Worm (Caenorhabditis elegans): ENCODE data around the gene lgc-12.

The lgc-12 gene

DNA sequence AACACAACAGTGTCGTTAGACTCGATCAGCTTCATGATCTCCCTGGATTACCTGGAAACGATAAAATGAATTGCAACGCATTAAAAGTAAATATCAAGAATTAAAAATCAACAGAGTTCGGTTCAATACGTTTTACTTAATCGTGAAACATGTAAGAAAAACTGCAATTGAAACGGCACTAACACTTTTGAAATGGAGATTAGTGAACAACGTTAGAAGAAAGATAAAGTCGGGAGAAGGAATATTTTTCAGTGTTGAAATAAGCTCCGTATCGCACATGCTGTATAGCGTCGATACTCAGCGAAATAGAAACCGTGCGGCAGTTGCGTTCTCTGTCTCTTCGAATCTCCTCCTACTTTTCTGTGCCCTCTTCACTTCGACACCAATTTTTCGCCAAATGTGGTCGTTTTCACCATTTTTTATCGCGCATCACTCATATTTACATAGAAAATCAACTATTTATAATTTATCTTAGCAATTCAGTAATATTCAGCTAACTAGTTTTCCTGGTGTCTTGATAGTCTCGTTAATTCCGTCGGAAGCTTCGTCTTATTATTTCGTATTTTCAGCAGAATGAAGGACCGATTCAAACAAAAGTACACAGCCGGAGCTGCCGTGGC lies 10.9 kb downstream of the lgc-12 start, which contains the start of the genes rpl-9 and lpd-7:
Gene rpl-9, minus strand, starts transcription at position 51 of the 620 bp plus-strand sequence.
Gene lpd-7, plus strand, starts transcription at position 570 of the 620 bp plus-strand sequence.
- peak; percentile 58 for TF ChIP-seq dve-1 (tag; optimal IDR thresholded peaks at IDR 0.05; ENCODE audit: insufficient read depth)
- TF ChIP-seq egl-43 (GFP tag; IDR thresholded peaks at IDR 0.05): no peak
- no peak for TF ChIP-seq ceh-32 (tag; optimal IDR thresholded peaks at IDR 0.05; ENCODE audit: poor library complexity)
- TF ChIP-seq attf-4 (tag; optimal IDR thresholded peaks at IDR 0.05): no peak
- no peak for TF ChIP-seq F26F4.8 (GFP tag; conservative IDR thresholded peaks at IDR 0.05)
- peak; percentile 58 for TF ChIP-seq hmg-1.1 (GFP tag; IDR thresholded peaks at IDR 0.05)
- TF ChIP-seq nhr-6 (tag; optimal IDR thresholded peaks at IDR 0.05): peak; percentile 95
- peak; percentile 77 for TF ChIP-seq aha-1 (tag)
- TF ChIP-seq nhr-76 (tag; optimal IDR thresholded peaks at IDR 0.05): no peak
- TF ChIP-seq mdt-29 (GFP tag; IDR thresholded peaks at IDR 0.05): no peak
- no peak for TF ChIP-seq dmd-8 (GFP tag; IDR thresholded peaks at IDR 0.05)
- no peak for TF ChIP-seq cey-2 (tag; optimal IDR thresholded peaks at IDR 0.05; ENCODE audit: borderline replicate concordance, insufficient read depth)
- peak; percentile 75 for TF ChIP-seq hlh-30 (tag; optimal IDR thresholded peaks at IDR 0.05; ENCODE audit: insufficient read depth)
- TF ChIP-seq lsy-2 (tag; optimal IDR thresholded peaks at IDR 0.05): peak; percentile 2 to 91
- no peak for TF ChIP-seq lir-3 (tag; optimal IDR thresholded peaks at IDR 0.05)
- TF ChIP-seq hif-1 (tag; optimal IDR thresholded peaks at IDR 0.05): peak in 1 of 2 experiments; percentile 63
- TF ChIP-seq lim-7 (GFP tag; IDR thresholded peaks at IDR 0.05): no peak
- TF ChIP-seq ces-1 (GFP tag; optimal IDR thresholded peaks at IDR 0.05): no peak
- no peak for TF ChIP-seq spr-3 (GFP tag; optimal IDR thresholded peaks at IDR 0.05)
- no peak for TF ChIP-seq ceh-20 (GFP tag; IDR thresholded peaks at IDR 0.05)
- TF ChIP-seq mxl-3 (GFP tag; optimal IDR thresholded peaks at IDR 0.05): peak; percentile 21
- TF ChIP-seq sdz-12 (GFP tag; optimal IDR thresholded peaks at IDR 0.05): no peak
- TF ChIP-seq spr-1 (tag; optimal IDR thresholded peaks at IDR 0.05): no peak
- TF ChIP-seq ceh-44 (GFP tag; IDR thresholded peaks at IDR 0.05): no peak
- TF ChIP-seq R02D3.7 (tag; optimal IDR thresholded peaks at IDR 0.05): peak; percentile 17
- TF ChIP-seq lin-29 (GFP tag; IDR thresholded peaks at IDR 0.05): no peak
- TF ChIP-seq unc-39 (tag; optimal IDR thresholded peaks at IDR 0.05): no peak
- TF ChIP-seq lin-15B (tag; optimal IDR thresholded peaks at IDR 0.05): no peak
- no peak for TF ChIP-seq ama-1 (optimal IDR thresholded peaks at IDR 0.05)
- TF ChIP-seq dpl-1 (GFP tag; optimal IDR thresholded peaks at IDR 0.05): peak; percentile 74
- TF ChIP-seq nhr-42 (GFP tag; IDR thresholded peaks at IDR 0.05): no peak
- TF ChIP-seq F37D6.2 (tag; optimal IDR thresholded peaks at IDR 0.05): no peak
- no peak for TF ChIP-seq tra-1 (GFP tag; IDR thresholded peaks at IDR 0.05)
- peak; percentile 89 for TF ChIP-seq zfp-2 (tag; optimal IDR thresholded peaks at IDR 0.05)
- no peak for TF ChIP-seq ceh-82 (tag; optimal IDR thresholded peaks at IDR 0.05)
- no peak for TF ChIP-seq madf-5 (GFP tag; IDR thresholded peaks at IDR 0.05)
- TF ChIP-seq nhr-11 (tag; optimal IDR thresholded peaks at IDR 0.05): peak; percentile 89
- TF ChIP-seq madf-9 (GFP tag; conservative IDR thresholded peaks at IDR 0.05): no peak
- no peak for TF ChIP-seq Y105C5A.15 (GFP tag; IDR thresholded peaks at IDR 0.05)
- peak in 1 of 2 experiments; percentile 83 for TF ChIP-seq mdl-1 (tag; optimal IDR thresholded peaks at IDR 0.05)
- TF ChIP-seq arid-1 (GFP tag; conservative IDR thresholded peaks at IDR 0.05): peak; percentile 53; the same call in 1 of the 2 replicates
- peak; percentile 86 for TF ChIP-seq mes-2 (tag; optimal IDR thresholded peaks at IDR 0.05; ENCODE audit: poor library complexity, severe bottlenecking)
- TF ChIP-seq nhr-48 (tag; optimal IDR thresholded peaks at IDR 0.05): no peak
- TF ChIP-seq daf-8 (GFP tag; IDR thresholded peaks at IDR 0.05): no peak
- TF ChIP-seq zip-11 (GFP tag; IDR thresholded peaks at IDR 0.05): no peak
- peak; percentile 69 for TF ChIP-seq rbr-2 (tag; optimal IDR thresholded peaks at IDR 0.05)
- TF ChIP-seq daf-19 (GFP tag; conservative IDR thresholded peaks at IDR 0.05): no peak
- no peak for TF ChIP-seq ceh-28 (tag; optimal IDR thresholded peaks at IDR 0.05)
- TF ChIP-seq ztf-11 (tag; optimal IDR thresholded peaks at IDR 0.05): no peak
- TF ChIP-seq ceh-62 (tag; optimal IDR thresholded peaks at IDR 0.05): no peak
- no peak for TF ChIP-seq skn-1 (tag; optimal IDR thresholded peaks at IDR 0.05)

Measured in whole organism, L4 larva.